Worm (Caenorhabditis elegans) whole organism, L2 larva: ENCODE data around the gene C12D5.10.

Experiments
- C34F6.9 ChIP-seq: fragments of 150-350 bp; optimal IDR thresholded peaks from 2 replicates; lab custom pipeline; 2014; ENCODE audit warnings: missing biosample characterization, missing genetic modification characterization
- F13H6.1 ChIP-seq: sonication (generic microtip); optimal IDR thresholded peaks from 2 replicates; lab custom pipeline; 2016; ENCODE audit warnings: missing genetic modification characterization, missing compliant biosample characterization
- ZK546.5 ChIP-seq: sonication (generic microtip); optimal IDR thresholded peaks from 2 replicates; lab custom pipeline; 2017; ENCODE audit warnings: missing biosample characterization, missing genetic modification characterization
- alr-1 ChIP-seq: fragments of 150-350 bp; optimal IDR thresholded peaks from 2 replicates; lab custom pipeline; 2014; ENCODE audit warnings: missing biosample characterization, missing genetic modification characterization
- aly-2 ChIP-seq: fragments of 150-350 bp; optimal IDR thresholded peaks from 2 replicates; lab custom pipeline; 2014; ENCODE audit warnings: missing biosample characterization, missing genetic modification characterization
- ama-1 ChIP-seq: fragments of 150-350 bp; optimal IDR thresholded peaks from 2 replicates; lab custom pipeline; 2018; ENCODE audit warnings: inconsistent platforms
- dmd-4 ChIP-seq: sonication (generic microtip); optimal IDR thresholded peaks from 2 replicates; lab custom pipeline; 2017; ENCODE audit warnings: missing biosample characterization, missing genetic modification characterization
- elt-1 ChIP-seq: fragments of 150-350 bp; optimal IDR thresholded peaks from 2 replicates; lab custom pipeline; 2014; ENCODE audit warnings: missing biosample characterization, missing genetic modification characterization
- elt-3 ChIP-seq: sonication (generic microtip); optimal IDR thresholded peaks from 2 replicates; lab custom pipeline; 2017; ENCODE audit warnings: missing biosample characterization, missing genetic modification characterization
- fos-1 ChIP-seq: fragments of 150-350 bp; optimal IDR thresholded peaks from 2 replicates; lab custom pipeline; 2014; ENCODE audit warnings: missing biosample characterization, missing genetic modification characterization
- gmeb-1 ChIP-seq: fragments of 150-350 bp; optimal IDR thresholded peaks from 2 replicates; lab custom pipeline; 2014; ENCODE audit warnings: missing biosample characterization, missing genetic modification characterization
- lin-11 ChIP-seq: fragments of 150-350 bp; sonication (generic microtip); optimal IDR thresholded peaks from 2 replicates; lab custom pipeline; 2014; ENCODE audit warnings: missing biosample characterization, missing genetic modification characterization, inconsistent platforms, mixed read lengths
- lin-39 ChIP-seq: fragments of 150-350 bp; optimal IDR thresholded peaks from 2 replicates; lab custom pipeline; 2014; ENCODE audit warnings: missing biosample characterization, missing genetic modification reagents, missing genetic modification characterization
- lsy-2 ChIP-seq, 2 experiments: fragments of 150-350 bp in 1 of 2; sonication (generic microtip) in 1 of 2; optimal IDR thresholded peaks; 2 replicates each; lab custom pipeline; 2014 to 2017; ENCODE audit warnings: missing biosample characterization in 2 of 2, missing genetic modification characterization in 2 of 2
- mbf-1 ChIP-seq: sonication (generic microtip); optimal IDR thresholded peaks from 2 replicates; lab custom pipeline; 2017; ENCODE audit warnings: missing biosample characterization, missing genetic modification characterization
- mdl-1 ChIP-seq, 2 experiments: fragments of 150-350 bp in 1 of 2; sonication (generic microtip) in 1 of 2; optimal IDR thresholded peaks; 2 replicates each; lab custom pipeline; 2017; ENCODE audit warnings: missing biosample characterization in 2 of 2, missing genetic modification characterization in 2 of 2
- nhr-10 ChIP-seq: sonication (generic microtip); optimal IDR thresholded peaks from 2 replicates; lab custom pipeline; 2017; ENCODE audit warnings: missing biosample characterization, missing genetic modification characterization
- nhr-11 ChIP-seq: fragments of 150-350 bp; optimal IDR thresholded peaks from 2 replicates; lab custom pipeline; 2014; ENCODE audit warnings: missing biosample characterization, missing genetic modification characterization
- nhr-129 ChIP-seq: fragments of 150-350 bp; optimal IDR thresholded peaks from 2 replicates; lab custom pipeline; 2014; ENCODE audit warnings: missing biosample characterization, missing genetic modification characterization
- nhr-21 ChIP-seq: fragments of 150-350 bp; optimal IDR thresholded peaks from 2 replicates; lab custom pipeline; 2014; ENCODE audit warnings: missing biosample characterization, missing genetic modification characterization
- nhr-23 ChIP-seq: fragments of 150-350 bp; optimal IDR thresholded peaks from 2 replicates; lab custom pipeline; 2014; ENCODE audit warnings: missing biosample characterization, missing genetic modification reagents, missing genetic modification characterization
- nhr-237 ChIP-seq: fragments of 150-350 bp; optimal IDR thresholded peaks from 2 replicates; lab custom pipeline; 2014; ENCODE audit warnings: missing biosample characterization, missing genetic modification characterization
- nhr-77 ChIP-seq: fragments of 150-350 bp; optimal IDR thresholded peaks from 2 replicates; lab custom pipeline; 2014; ENCODE audit warnings: missing biosample characterization, missing genetic modification characterization
- sem-4 ChIP-seq: fragments of 150-350 bp; optimal IDR thresholded peaks from 2 replicates; lab custom pipeline; 2014; ENCODE audit warnings: missing biosample characterization, missing genetic modification reagents, missing genetic modification characterization
- skn-1 ChIP-seq: sonication (generic microtip); optimal IDR thresholded peaks from 2 replicates; lab custom pipeline; 2017; ENCODE audit warnings: missing biosample characterization, missing genetic modification characterization
- sma-3 ChIP-seq: sonication (generic microtip); optimal IDR thresholded peaks from 2 replicates; lab custom pipeline; 2016; ENCODE audit warnings: missing genetic modification reagents, missing genetic modification characterization, missing compliant biosample characterization
- sma-9 ChIP-seq, 2 experiments: fragments of 150-350 bp in 1 of 2; sonication (generic microtip) in 1 of 2; optimal IDR thresholded peaks; 2 replicates each; lab custom pipeline; 2014 to 2016; ENCODE audit warnings: missing genetic modification characterization in 2 of 2, mild to moderate bottlenecking in 1 of 2, missing biosample characterization in 1 of 2, missing compliant biosample characterization in 1 of 2, missing genetic modification reagents in 1 of 2, moderate library complexity in 1 of 2
- unc-55 ChIP-seq: fragments of 150-350 bp; sonication (generic microtip); optimal IDR thresholded peaks from 3 replicates; lab custom pipeline; 2014; ENCODE audit warnings: missing biosample characterization, missing genetic modification reagents, missing genetic modification characterization
- unc-62 ChIP-seq: fragments of 150-350 bp; optimal IDR thresholded peaks from 2 replicates; lab custom pipeline; 2014; ENCODE audit warnings: missing biosample characterization, missing genetic modification reagents, missing genetic modification characterization
- zag-1 ChIP-seq: fragments of 150-350 bp; optimal IDR thresholded peaks from 2 replicates; lab custom pipeline; 2014; ENCODE audit warnings: missing biosample characterization, missing genetic modification characterization
- ztf-1 ChIP-seq: fragments of 200-800 bp; sonication (Bioruptor generic); conservative IDR thresholded peaks from 2 replicates; pipeline ENCODE4 v1.3.6; 2022; ENCODE audit warnings: missing genetic modification characterization, missing compliant biosample characterization
- ztf-11 ChIP-seq: sonication (generic microtip); optimal IDR thresholded peaks from 2 replicates; lab custom pipeline; 2017; ENCODE audit warnings: missing biosample characterization, missing genetic modification characterization
- ztf-4 ChIP-seq: fragments of 150-350 bp; optimal IDR thresholded peaks from 2 replicates; lab custom pipeline; 2014; ENCODE audit warnings: missing biosample characterization, missing genetic modification characterization

Gene C12D5.10

DNA sequence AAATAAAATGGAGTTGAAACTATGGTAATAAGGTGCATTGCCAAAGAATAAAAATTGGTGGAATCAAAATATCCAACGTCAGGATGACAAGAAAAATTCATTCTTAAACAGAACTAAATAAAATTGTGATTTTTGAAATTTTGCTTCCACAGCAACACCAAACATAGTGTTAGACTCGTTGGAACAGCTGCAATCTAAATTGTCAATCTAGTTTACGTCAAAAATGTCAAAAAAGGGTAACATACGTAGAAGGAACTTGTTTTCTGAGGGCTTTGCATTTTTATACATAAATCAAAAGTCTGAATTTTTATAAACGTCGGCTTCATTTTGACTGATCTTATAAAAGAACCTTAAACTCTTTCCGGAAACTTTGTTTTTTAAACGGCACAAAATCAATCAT, 39.7 kb downstream of the C12D5.10 start, which contains the start of gene srh-200:
TSS of gene srh-200 (minus strand) at position 101 of the 400 bp plus-strand sequence.
- TF ChIP-seq ztf-1 (GFP tag; lab: Robert Waterston, UW) = no peak
- no peak for TF ChIP-seq lsy-2 (tag; optimal IDR thresholded peaks at IDR 0.05; lab: Kevin White, UChicago)
- no peak for TF ChIP-seq nhr-21
- TF ChIP-seq, all 48 proteins: peak for 0

DNA sequence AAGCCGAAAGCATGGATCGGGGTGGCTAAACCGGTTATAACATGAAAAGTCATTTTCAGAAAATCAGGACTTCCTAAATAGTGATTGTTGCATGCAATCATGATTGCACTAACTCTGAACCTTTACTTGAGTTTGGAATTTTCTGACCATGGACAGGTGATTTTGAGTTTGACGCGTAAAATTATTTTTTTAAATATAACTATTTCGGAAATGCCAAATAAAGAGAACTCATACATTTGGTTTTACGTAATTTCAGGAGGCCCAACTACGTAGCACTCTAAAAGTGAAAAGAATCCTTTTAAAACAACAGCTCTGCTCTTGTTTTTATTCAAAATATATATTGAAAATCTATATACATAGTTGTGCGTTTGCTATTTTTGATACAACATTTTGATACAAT, 41.5 kb downstream of the C12D5.10 start, which contains the start of gene srh-234:
TSS of gene srh-234 (minus strand) at position 101 of the 400 bp plus-strand sequence.
- TF ChIP-seq sem-4 (tag; lab: Kevin White, UChicago) = no peak
- TF ChIP-seq mdl-1 (tag; optimal IDR thresholded peaks at IDR 0.05; lab: Kevin White, UChicago) = no peak
- TF ChIP-seq nhr-237 = no peak
- no peak for TF ChIP-seq unc-55 (GFP tag; lab: Kevin White, UChicago)
- no peak for TF ChIP-seq dmd-4 (tag; lab: Kevin White, UChicago)
- TF ChIP-seq sma-3 (GFP tag; lab: Kevin White, UChicago) = no peak
- TF ChIP-seq nhr-77 (tag; lab: Kevin White, UChicago) = no peak
- no peak for TF ChIP-seq alr-1 (tag; lab: Kevin White, UChicago)
- TF ChIP-seq nhr-129 (tag; lab: Kevin White, UChicago) = no peak
- no peak for TF ChIP-seq C34F6.9 (tag; lab: Kevin White, UChicago)
- no peak for TF ChIP-seq lin-39
- TF ChIP-seq fos-1 (tag; lab: Kevin White, UChicago) = no peak
- no peak for TF ChIP-seq elt-1 (tag; lab: Kevin White, UChicago)
- no peak for TF ChIP-seq unc-62 (GFP tag; lab: Kevin White, UChicago)
- TF ChIP-seq skn-1 (tag; lab: Kevin White, UChicago) = no peak
- no peak for TF ChIP-seq aly-2

DNA sequence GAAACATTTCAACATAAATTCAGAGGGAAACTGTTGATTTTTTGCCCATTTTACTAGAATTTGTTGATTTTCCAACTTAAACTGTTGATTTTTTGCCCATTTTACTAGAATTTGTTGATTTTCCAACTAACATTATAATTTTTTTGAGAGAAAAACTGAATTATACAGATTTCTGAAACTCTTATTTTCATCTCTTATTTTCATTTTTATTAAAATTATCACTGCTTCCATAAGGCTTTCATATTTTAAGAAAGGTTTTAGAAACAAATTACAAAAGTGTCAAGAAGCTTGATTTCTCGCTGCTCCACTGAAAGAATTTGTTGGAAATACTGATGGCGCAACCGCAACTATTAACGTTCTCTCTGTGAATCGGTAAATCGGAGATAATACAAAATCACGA, 43.3 kb downstream of the C12D5.10 start:
- TF ChIP-seq ztf-4 (tag; lab: Kevin White, UChicago) = no peak

DNA sequence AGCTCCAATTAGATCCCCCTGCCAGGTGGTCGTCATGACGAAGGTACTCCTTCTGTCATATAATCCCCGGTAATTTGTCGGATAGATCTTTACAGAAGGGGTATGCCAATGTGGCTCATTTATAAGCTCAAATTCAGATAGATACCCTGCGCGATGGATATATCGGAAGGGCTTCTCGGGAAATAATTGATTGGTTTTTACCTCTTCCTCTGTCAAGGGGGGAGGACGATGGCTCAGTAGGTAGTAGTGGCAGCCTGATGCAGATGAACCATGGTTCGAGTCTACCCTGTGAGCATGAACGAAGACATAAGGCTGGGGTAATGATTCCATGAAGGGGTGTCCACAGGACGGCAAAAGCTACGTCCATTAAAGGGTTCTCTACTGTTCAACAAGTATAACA, 46.1 kb downstream of the C12D5.10 start:
- no peak for TF ChIP-seq ama-1 (lab: Kevin White, UChicago)
- no peak for TF ChIP-seq ztf-11 (tag; lab: Kevin White, UChicago)
- no peak for TF ChIP-seq sma-9 (GFP tag; optimal IDR thresholded peaks at IDR 0.05; lab: Kevin White, UChicago)
- no peak for TF ChIP-seq sma-9 (tag; optimal IDR thresholded peaks at IDR 0.05; lab: Kevin White, UChicago)
- TF ChIP-seq ZK546.5 (tag; lab: Kevin White, UChicago) = no peak
- TF ChIP-seq elt-1 (tag; lab: Kevin White, UChicago) = no peak
- no peak for TF ChIP-seq dmd-4 (tag; lab: Kevin White, UChicago)
- no peak for TF ChIP-seq elt-3
- no peak for TF ChIP-seq mbf-1 (tag; lab: Kevin White, UChicago)
- no peak for TF ChIP-seq zag-1 (tag; lab: Kevin White, UChicago)
- TF ChIP-seq lsy-2 (tag; optimal IDR thresholded peaks at IDR 0.05; lab: Kevin White, UChicago) = no peak
- TF ChIP-seq, all 48 proteins: peak for 0

DNA sequence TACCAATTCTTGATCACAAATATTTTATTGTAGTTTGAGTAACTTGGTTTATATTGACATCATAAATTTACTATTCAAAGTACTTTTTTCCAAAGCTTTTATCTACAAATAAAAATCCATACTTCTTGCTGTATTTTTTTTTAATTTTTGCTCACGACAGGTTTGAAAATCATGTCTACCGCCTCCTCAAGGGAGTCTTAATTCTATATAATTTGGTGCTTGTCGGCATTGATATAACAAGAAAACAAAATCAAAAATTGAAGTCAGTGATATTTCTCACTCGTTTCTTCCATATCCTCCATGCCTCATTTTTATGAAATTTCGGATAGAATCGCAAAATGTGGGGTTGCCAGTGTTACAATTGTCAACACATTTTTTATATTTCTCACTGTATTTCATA, 47.8 kb downstream of the C12D5.10 start, which contains the start of gene str-47:
TSS of gene str-47 (plus strand) at position 301 of the 400 bp plus-strand sequence.
- no peak for TF ChIP-seq nhr-11 (tag; lab: Kevin White, UChicago)
- no peak for TF ChIP-seq C34F6.9 (tag; lab: Kevin White, UChicago)
- no peak for TF ChIP-seq ama-1 (lab: Kevin White, UChicago)
- no peak for TF ChIP-seq nhr-10
- TF ChIP-seq nhr-77 (tag; lab: Kevin White, UChicago) = no peak
- no peak for TF ChIP-seq zag-1 (tag; lab: Kevin White, UChicago)
- TF ChIP-seq, all 48 proteins: peak for 0

DNA sequence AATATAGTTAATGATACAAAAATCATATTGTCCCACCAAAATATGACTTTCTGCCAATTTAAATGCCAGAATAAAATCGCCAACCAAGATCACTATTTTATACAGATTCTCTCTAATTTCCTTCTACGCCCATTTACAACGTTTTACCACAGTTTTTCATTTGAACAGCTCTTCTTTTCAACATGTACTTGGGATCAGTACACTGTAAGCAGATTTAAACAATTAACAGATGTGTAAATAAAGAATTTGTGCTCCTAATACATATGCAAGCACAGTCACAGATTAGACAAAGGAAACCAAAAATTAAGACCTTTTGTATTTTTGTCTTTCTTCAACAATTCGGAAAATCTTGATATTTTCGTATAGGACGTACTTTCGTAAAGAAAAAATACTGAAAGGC, 49.9 kb downstream of the C12D5.10 start, which contains the start of gene F07C4.11:
TSS of gene F07C4.11 (minus strand) at position 101 of the 400 bp plus-strand sequence.
- TF ChIP-seq sem-4 (tag; lab: Kevin White, UChicago) (no peak), lin-11 (no peak), nhr-23 (tag; lab: Kevin White, UChicago) (no peak), ztf-1 (GFP tag; lab: Robert Waterston, UW) (no peak), F13H6.1 (tag; lab: Kevin White, UChicago) (no peak), gmeb-1 (no peak), elt-1 (tag; lab: Kevin White, UChicago) (no peak)
